Worm (Caenorhabditis elegans) whole organism, L1 larva: ENCODE results near the gene K01A11.3.
A peak's percentile ranks its signal among the peaks of the same experiment; 100 is the strongest.
"Not testable (repeated sequence)": the region's sequence is repeated elsewhere in the genome, so short reads cannot be mapped to it uniquely, and the experiment has no call there.

Source experiments
- C34B4.2 ChIP-seq: sonication (generic microtip); optimal IDR thresholded peaks from 2 replicates; lab custom pipeline; 2017; ENCODE audit warnings: mild to moderate bottlenecking, missing genetic modification characterization, missing compliant biosample characterization
- Y116A8C.19 ChIP-seq: sonication (generic microtip); optimal IDR thresholded peaks from 2 replicates; lab custom pipeline; 2016; ENCODE audit warnings: missing compliant biosample characterization, missing genetic modification characterization, borderline replicate concordance
- aha-1 ChIP-seq: fragments of 150-350 bp; optimal IDR thresholded peaks from 2 replicates; lab custom pipeline; 2014; ENCODE audit warnings: missing biosample characterization, missing genetic modification characterization
- alr-1 ChIP-seq: fragments of 200-800 bp; sonication (Bioruptor generic); optimal IDR thresholded peaks from 2 replicates; lab custom pipeline; 2018; ENCODE audit warnings: borderline replicate concordance, mild to moderate bottlenecking, missing genetic modification characterization, missing compliant biosample characterization
- ama-1 ChIP-seq: fragments of 150-350 bp; optimal IDR thresholded peaks from 2 replicates; lab custom pipeline; 2014
- ceh-63 ChIP-seq: fragments of 200-800 bp; sonication (Bioruptor generic); optimal IDR thresholded peaks from 2 replicates; lab custom pipeline; 2018; ENCODE audit warnings: mild to moderate bottlenecking, missing genetic modification characterization, missing compliant biosample characterization
- ces-1 ChIP-seq: fragments of 150-350 bp; optimal IDR thresholded peaks from 2 replicates; lab custom pipeline; 2014; ENCODE audit warnings: missing biosample characterization, missing genetic modification reagents, missing genetic modification characterization
- efl-1 ChIP-seq, 4 experiments: fragments of 150-350 bp; optimal IDR thresholded peaks in 3 of 4; peaks in 1 of 4; 1 replicate in 1 of 4; 2 replicates in 3 of 4; lab custom pipeline; 2014; ENCODE audit warnings: missing biosample characterization in 2 of 4, missing genetic modification characterization in 2 of 4, missing genetic modification reagents in 2 of 4
- egl-13 ChIP-seq: sonication (generic microtip); optimal IDR thresholded peaks from 2 replicates; lab custom pipeline; 2016; ENCODE audit warnings: missing genotype, missing genetic modification reagents, missing genetic modification characterization, missing compliant biosample characterization
- ets-5 ChIP-seq: fragments of 200-800 bp; sonication (Bioruptor generic); IDR thresholded peaks from 2 replicates; pipeline ENCODE4 v1.3.6; 2022; ENCODE audit warnings: missing genetic modification characterization, missing compliant biosample characterization
- fkh-10 ChIP-seq: sonication (generic microtip); optimal IDR thresholded peaks from 2 replicates; lab custom pipeline; 2017; ENCODE audit warnings: missing biosample characterization, missing genetic modification reagents, missing genetic modification characterization
- fkh-4 ChIP-seq: sonication (generic microtip); optimal IDR thresholded peaks from 2 replicates; lab custom pipeline; 2016; ENCODE audit warnings: missing compliant biosample characterization, missing genetic modification characterization, borderline replicate concordance
- hlh-17 ChIP-seq: fragments of 200-800 bp; sonication (Bioruptor generic); optimal IDR thresholded peaks from 2 replicates; lab custom pipeline; 2018; ENCODE audit warnings: missing genetic modification characterization, mild to moderate bottlenecking, missing compliant biosample characterization, moderate library complexity, borderline replicate concordance
- hlh-4 ChIP-seq: sonication (generic microtip); optimal IDR thresholded peaks from 2 replicates; lab custom pipeline; 2016; ENCODE audit warnings: mild to moderate bottlenecking, missing genetic modification characterization, missing compliant biosample characterization
- hpl-2 ChIP-seq: fragments of 150-350 bp; optimal IDR thresholded peaks from 2 replicates; lab custom pipeline; 2014; ENCODE audit warnings: missing biosample characterization, missing genetic modification reagents, missing genetic modification characterization
- irx-1 ChIP-seq: sonication (generic microtip); optimal IDR thresholded peaks from 2 replicates; lab custom pipeline; 2016; ENCODE audit warnings: missing genetic modification characterization, missing compliant biosample characterization
- lin-14 ChIP-seq: fragments of 200-800 bp; sonication (Bioruptor generic); optimal IDR thresholded peaks from 2 replicates; lab custom pipeline; 2018; ENCODE audit warnings: mild to moderate bottlenecking, missing genetic modification characterization, moderate library complexity, missing compliant biosample characterization
- lin-15B ChIP-seq: fragments of 150-350 bp; sonication (generic microtip); optimal IDR thresholded peaks from 3 replicates; lab custom pipeline; 2014; ENCODE audit warnings: missing biosample characterization, missing genetic modification characterization
- lin-39 ChIP-seq: fragments of 150-350 bp; optimal IDR thresholded peaks from 2 replicates; lab custom pipeline; 2014; ENCODE audit warnings: missing biosample characterization, missing genetic modification reagents, missing genetic modification characterization
- mab-9 ChIP-seq: fragments of 200-800 bp; sonication (Bioruptor generic); IDR thresholded peaks from 2 replicates; pipeline ENCODE4 v1.3.6; 2022; ENCODE audit warnings: missing genetic modification reagents, missing genetic modification characterization, missing compliant biosample characterization
- mdl-1 ChIP-seq, 2 experiments: fragments of 150-350 bp; optimal IDR thresholded peaks; 2 replicates each; lab custom pipeline; 2014 to 2017; ENCODE audit warnings: missing biosample characterization in 2 of 2, missing genetic modification characterization in 2 of 2, inconsistent platforms in 1 of 2
- mef-2 ChIP-seq: fragments of 150-350 bp; optimal IDR thresholded peaks from 2 replicates; lab custom pipeline; 2014; ENCODE audit warnings: missing biosample characterization, missing genetic modification characterization
- nhr-11 ChIP-seq: fragments of 150-350 bp; optimal IDR thresholded peaks from 2 replicates; lab custom pipeline; 2014; ENCODE audit warnings: missing biosample characterization, missing genetic modification characterization
- nhr-19 ChIP-seq: fragments of 200-800 bp; sonication (Bioruptor generic); conservative IDR thresholded peaks from 2 replicates; pipeline ENCODE4 v1.3.6; 2022; ENCODE audit warnings: missing genetic modification characterization, missing compliant biosample characterization
- nhr-47 ChIP-seq: sonication (generic microtip); optimal IDR thresholded peaks from 2 replicates; lab custom pipeline; 2016; ENCODE audit warnings: mild to moderate bottlenecking, missing genetic modification characterization, moderate library complexity, missing compliant biosample characterization
- nhr-76 ChIP-seq: sonication (generic microtip); optimal IDR thresholded peaks from 2 replicates; lab custom pipeline; 2017; ENCODE audit warnings: missing biosample characterization, missing genetic modification characterization
- nhr-85 ChIP-seq: sonication (generic microtip); peaks from one replicate; lab custom pipeline; 2016; ENCODE audit warnings: missing genetic modification characterization, inconsistent platforms, missing compliant biosample characterization
- nhr-90 ChIP-seq: sonication (generic microtip); optimal IDR thresholded peaks from 2 replicates; lab custom pipeline; 2016; ENCODE audit warnings: mild to moderate bottlenecking, missing genetic modification characterization, missing compliant biosample characterization; ENCODE audit not compliant: poor library complexity
- pag-3 ChIP-seq: sonication (generic microtip); optimal IDR thresholded peaks from 2 replicates; lab custom pipeline; 2017; ENCODE audit warnings: missing genetic modification characterization, mild to moderate bottlenecking, missing compliant biosample characterization, antibody characterized with exemption, borderline replicate concordance; ENCODE audit not compliant: insufficient read depth
- pqm-1 ChIP-seq: sonication (generic microtip); optimal IDR thresholded peaks from 3 replicates; lab custom pipeline; 2017; ENCODE audit warnings: missing biosample characterization, missing genetic modification characterization
- rnt-1 ChIP-seq: sonication (generic microtip); optimal IDR thresholded peaks from 2 replicates; lab custom pipeline; 2016; ENCODE audit warnings: mild to moderate bottlenecking, missing genetic modification characterization, moderate library complexity, missing compliant biosample characterization
- skn-1 ChIP-seq: fragments of 150-350 bp; optimal IDR thresholded peaks from 2 replicates; lab custom pipeline; 2014; ENCODE audit warnings: missing biosample characterization, missing genetic modification characterization
- snu-23 ChIP-seq: sonication (generic microtip); optimal IDR thresholded peaks from 2 replicates; lab custom pipeline; 2016; ENCODE audit warnings: missing genetic modification characterization, missing compliant biosample characterization
- sox-4 ChIP-seq: sonication (generic microtip); optimal IDR thresholded peaks from 2 replicates; lab custom pipeline; 2016; ENCODE audit warnings: missing genetic modification characterization, missing compliant biosample characterization
- sup-37 ChIP-seq: fragments of 200-800 bp; sonication (Bioruptor generic); optimal IDR thresholded peaks from 2 replicates; lab custom pipeline; 2018; ENCODE audit warnings: mild to moderate bottlenecking, missing genetic modification characterization, missing compliant biosample characterization
- unc-30 ChIP-seq: sonication (generic microtip); optimal IDR thresholded peaks from 2 replicates; lab custom pipeline; 2017; ENCODE audit warnings: missing biosample characterization, missing genetic modification characterization
- unc-86 ChIP-seq: sonication (generic microtip); optimal IDR thresholded peaks from 2 replicates; lab custom pipeline; 2016; ENCODE audit warnings: missing genetic modification characterization, missing compliant biosample characterization
- zag-1 ChIP-seq: fragments of 150-350 bp; optimal IDR thresholded peaks from 2 replicates; lab custom pipeline; 2014; ENCODE audit warnings: missing biosample characterization, missing genetic modification characterization
- ztf-11 ChIP-seq, 2 experiments: sonication (generic microtip); optimal IDR thresholded peaks; 2 replicates each; lab custom pipeline; 2016 to 2017; ENCODE audit warnings: missing genetic modification characterization in 2 of 2, missing biosample characterization in 1 of 2, missing compliant biosample characterization in 1 of 2
- ztf-4 ChIP-seq: fragments of 150-350 bp; optimal IDR thresholded peaks from 2 replicates; lab custom pipeline; 2014; ENCODE audit warnings: missing biosample characterization, missing genetic modification characterization

The K01A11.3 gene

DNA sequence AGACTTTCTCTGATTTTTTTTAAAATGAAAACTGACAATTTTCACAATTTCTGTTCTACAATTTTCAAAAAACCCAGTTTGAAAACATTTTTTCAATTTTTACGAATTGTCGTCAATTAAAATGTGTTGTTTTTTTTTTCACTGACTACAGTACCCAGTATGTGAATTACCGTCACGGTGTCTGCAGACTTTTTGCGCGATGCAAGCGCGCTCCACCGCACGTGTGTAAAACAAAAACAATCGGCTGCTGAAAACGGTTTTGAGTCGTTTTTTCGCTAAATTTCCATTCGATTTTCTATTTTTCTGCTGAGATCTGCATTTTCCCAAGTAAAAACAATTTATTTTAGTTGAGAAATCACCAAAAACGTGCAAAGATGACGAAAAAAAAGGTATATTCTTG is 3.8 kb upstream of the K01A11.3 start (continued):
- TF ChIP-seq lin-39 (tag; lab: Kevin White, UChicago) (peak; percentile 91), mdl-1 (tag; optimal IDR thresholded peaks at IDR 0.05; lab: Kevin White, UChicago) (peak in 1 of 2 experiments; percentile 94), efl-1 (optimal IDR thresholded peaks at IDR 0.05; lab: Kevin White, UChicago) (peak; percentile 98), efl-1 (GFP tag; optimal IDR thresholded peaks at IDR 0.05 in 1 of 2; lab: Kevin White, UChicago) (peak; percentile 91 to 99), pag-3 (no peak), aha-1 (peak; percentile 83), ama-1 (peak; percentile 80), nhr-47 (tag; lab: Kevin White, UChicago) (peak; percentile 99), nhr-11 (tag; lab: Kevin White, UChicago) (peak; percentile 86), mab-9 (peak; percentile 97), unc-86 (peak; percentile 97), ztf-11 (tag; optimal IDR thresholded peaks at IDR 0.05; lab: Kevin White, UChicago) (peak in 1 of 2 experiments; percentile 93), egl-13 (tag; lab: Kevin White, UChicago) (peak; percentile 98), hlh-17 (GFP tag; lab: Kevin White, UChicago) (no peak), snu-23 (GFP tag; lab: Kevin White, UChicago) (peak; percentile 99), unc-30 (tag; lab: Kevin White, UChicago) (no peak), ces-1 (peak; percentile 69), sup-37 (GFP tag; lab: Kevin White, UChicago) (peak; percentile 88), nhr-19 (GFP tag; lab: Robert Waterston, UW) (peak; percentile 99), nhr-85 (tag; lab: Kevin White, UChicago) (peak; percentile 99), fkh-10 (peak; percentile 98), lin-15B (peak; percentile 99), C34B4.2 (tag; lab: Kevin White, UChicago) (peak; percentile 60), alr-1 (tag; lab: Kevin White, UChicago) (no peak), irx-1 (tag; lab: Kevin White, UChicago) (peak; percentile 98), lin-14 (GFP tag; lab: Kevin White, UChicago) (peak; percentile 97), fkh-4 (peak; percentile 92), hpl-2 (peak; percentile 99), ets-5 (GFP tag; lab: Robert Waterston, UW) (no peak), nhr-76 (tag; lab: Kevin White, UChicago) (peak; percentile 53), zag-1 (tag; lab: Kevin White, UChicago) (peak; percentile 68), skn-1 (tag; lab: Kevin White, UChicago) (peak; percentile 86), ceh-63 (GFP tag; lab: Kevin White, UChicago) (peak; percentile 71), nhr-90 (tag; lab: Kevin White, UChicago) (peak; percentile 99), sox-4 (tag; lab: Kevin White, UChicago) (peak; percentile 93), pqm-1 (tag; lab: Kevin White, UChicago) (no peak), hlh-4 (tag; lab: Kevin White, UChicago) (peak; percentile 35), mef-2 (tag; lab: Kevin White, UChicago) (peak; percentile 86), rnt-1 (tag; lab: Kevin White, UChicago) (peak; percentile 97)

DNA sequence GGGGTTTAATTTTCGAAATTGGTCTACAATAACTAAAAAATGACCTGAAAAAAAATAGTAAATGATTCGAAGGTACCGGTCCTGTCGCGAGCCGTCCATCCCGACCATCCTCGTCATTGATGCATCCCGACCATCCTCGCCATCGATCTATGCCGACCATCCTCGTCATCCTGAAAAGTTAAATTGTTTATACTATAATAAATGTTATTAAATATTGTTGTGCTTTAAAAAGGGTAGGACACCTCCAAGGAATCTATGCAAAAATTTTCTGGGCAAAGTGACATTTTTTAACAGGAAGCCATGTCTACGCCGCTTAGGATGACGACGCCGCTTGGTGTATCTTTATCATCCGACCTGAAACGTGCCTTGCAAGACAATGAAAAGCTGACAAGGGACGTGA is 1.6 kb upstream of the K01A11.3 start, which contains the start of gene C34C12.1:
Gene C34C12.1, plus strand, starts transcription at position 301 of the 400 bp plus-strand sequence.
- TF ChIP-seq mef-2, Y116A8C.19, ztf-4 (tag; lab: Kevin White, UChicago): not testable (repeated sequence)
